Worm (Caenorhabditis elegans): ENCODE results near the gene Y7A5A.9.

DNA sequence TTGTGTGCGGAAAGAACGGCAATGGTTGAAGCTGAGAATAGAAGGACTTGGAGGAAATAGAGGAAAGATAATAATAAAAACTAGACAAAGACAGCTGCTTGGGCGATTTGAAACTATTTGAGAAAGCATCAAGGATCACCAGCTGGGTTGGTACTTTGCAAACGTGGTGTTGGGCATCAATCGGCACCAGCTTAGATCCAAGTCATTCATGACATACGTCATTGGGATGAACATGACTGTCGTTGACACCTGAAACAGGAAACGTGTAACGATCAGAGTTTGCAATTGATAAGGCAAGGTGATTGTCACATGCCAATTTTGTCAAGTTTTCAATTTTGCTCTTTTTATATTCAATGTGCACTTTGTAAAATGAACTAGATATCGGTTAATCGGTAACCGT is 15.5 kb downstream of the Y7A5A.9 start:
- TF ChIP-seq dao-5 (tag; optimal IDR thresholded peaks at IDR 0.05), result no peak
- TF ChIP-seq him-1 (tag; optimal IDR thresholded peaks at IDR 0.05), result no peak
- TF ChIP-seq W03F9.2 (tag; optimal IDR thresholded peaks at IDR 0.05), result no peak
